Fruit fly (Drosophila melanogaster) whole organism, wandering third instar larva: Measurements from ENCODE around the gene bon.

Experiments used
- dmrt93B ChIP-seq: fragments of 200-800 bp; sonication (Bioruptor generic); optimal IDR thresholded peaks from 2 replicates; lab custom pipeline; 2018; ENCODE audit warnings: missing biosample characterization, mild to moderate bottlenecking, missing genetic modification characterization
- dsf ChIP-seq: sonication (Bioruptor generic); optimal IDR thresholded peaks from 2 replicates; lab custom pipeline; 2016; ENCODE audit warnings: missing biosample characterization, missing genetic modification characterization, borderline replicate concordance
- h ChIP-seq: fragments of 200-800 bp; sonication (Bioruptor generic); optimal IDR thresholded peaks from 3 replicates; lab custom pipeline; 2016; ENCODE audit warnings: missing biosample characterization, mild to moderate bottlenecking, missing genetic modification characterization
- lola ChIP-seq: fragments of >200 bp; optimal IDR thresholded peaks from 2 replicates; lab custom pipeline; 2017; ENCODE audit warnings: missing biosample characterization, missing genetic modification characterization
- sv ChIP-seq: fragments of 200-800 bp; sonication (Bioruptor generic); optimal IDR thresholded peaks from 3 replicates; lab custom pipeline; 2016; ENCODE audit warnings: missing biosample characterization, missing genetic modification characterization
- tai ChIP-seq: sonication (Bioruptor generic); optimal IDR thresholded peaks from 2 replicates; lab custom pipeline; 2016; ENCODE audit warnings: missing biosample characterization, missing genetic modification characterization

- TF ChIP-seq h (no peak), sv (GFP tag; lab: Kevin White, UChicago) (no peak), dmrt93B (GFP tag; lab: Kevin White, UChicago) (no peak), dsf (GFP tag; lab: Kevin White, UChicago) (no peak), tai (GFP tag; lab: Kevin White, UChicago) (no peak), lola (GFP tag; lab: Kevin White, UChicago) (no peak)
Observed at dm6 chr3R:20626123-20626522, 33.2 kb downstream of the bon start.
